Fruit fly (Drosophila melanogaster) whole organism, adult: ENCODE results near the gene CG7606.

Experiments used
- CG11617 ChIP-seq: fragments of 200-800 bp; sonication (Bioruptor generic); optimal IDR thresholded peaks from 2 replicates; lab custom pipeline; 2017; ENCODE audit warnings: mild to moderate bottlenecking, missing biosample characterization, missing genetic modification reagents, missing genetic modification characterization
- CG12768 ChIP-seq: fragments of 200-800 bp; sonication (Bioruptor generic); optimal IDR thresholded peaks from 2 replicates; lab custom pipeline; 2017; ENCODE audit warnings: missing biosample characterization, missing genetic modification characterization, mild to moderate bottlenecking, moderate library complexity, missing genetic modification reagents
- CG14711 ChIP-seq: fragments of 200-800 bp; sonication (Bioruptor generic); optimal IDR thresholded peaks from 2 replicates; lab custom pipeline; 2018; ENCODE audit warnings: missing biosample characterization, mild to moderate bottlenecking, missing genetic modification characterization, moderate library complexity
- CG1620 ChIP-seq: fragments of 200-800 bp; sonication (Bioruptor generic); optimal IDR thresholded peaks from 2 replicates; lab custom pipeline; 2016; ENCODE audit warnings: missing biosample characterization, missing genetic modification characterization
- CG33017 ChIP-seq: fragments of 200-800 bp; sonication (Bioruptor generic); optimal IDR thresholded peaks from 2 replicates; lab custom pipeline; 2018; ENCODE audit warnings: missing biosample characterization, mild to moderate bottlenecking, missing genetic modification characterization, moderate library complexity
- CG5204 ChIP-seq: fragments of 200-800 bp; sonication (Bioruptor generic); optimal IDR thresholded peaks from 2 replicates; lab custom pipeline; 2016; ENCODE audit warnings: missing biosample characterization, missing genetic modification characterization
- CG7045 ChIP-seq: fragments of 200-800 bp; sonication (Bioruptor generic); optimal IDR thresholded peaks from 2 replicates; lab custom pipeline; 2017; ENCODE audit warnings: missing biosample characterization, mild to moderate bottlenecking, missing genetic modification characterization
- CG7101 ChIP-seq: fragments of 200-800 bp; sonication (Bioruptor generic); optimal IDR thresholded peaks from 2 replicates; lab custom pipeline; 2018; ENCODE audit warnings: missing biosample characterization, mild to moderate bottlenecking, missing genetic modification characterization, moderate library complexity
- Clk ChIP-seq: fragments of 200-800 bp; sonication (Bioruptor generic); optimal IDR thresholded peaks from 2 replicates; lab custom pipeline; 2017; ENCODE audit warnings: missing biosample characterization, missing genetic modification characterization
- Crg-1 ChIP-seq: fragments of 200-800 bp; sonication (Bioruptor generic); optimal IDR thresholded peaks from 2 replicates; lab custom pipeline; 2016; ENCODE audit warnings: missing biosample characterization, missing genetic modification characterization
- Hr96 ChIP-seq: fragments of 200-800 bp; sonication (Bioruptor generic); optimal IDR thresholded peaks from 2 replicates; lab custom pipeline; 2016; ENCODE audit warnings: missing biosample characterization, missing genetic modification characterization
- Mnt ChIP-seq: fragments of 200-800 bp; sonication (Bioruptor generic); optimal IDR thresholded peaks from 2 replicates; lab custom pipeline; 2016; ENCODE audit warnings: missing biosample characterization, mild to moderate bottlenecking, missing genetic modification characterization
- bab1 ChIP-seq: fragments of 200-800 bp; sonication (Bioruptor generic); optimal IDR thresholded peaks from 3 replicates; lab custom pipeline; 2019; ENCODE audit warnings: missing biosample characterization, mild to moderate bottlenecking, missing genetic modification characterization, moderate library complexity
- cic ChIP-seq: fragments of 200-800 bp; sonication (Bioruptor generic); optimal IDR thresholded peaks from 2 replicates; lab custom pipeline; 2017; ENCODE audit warnings: missing biosample characterization, mild to moderate bottlenecking, missing genetic modification characterization, moderate library complexity
- cnc ChIP-seq, 2 experiments: fragments of >200 bp; optimal IDR thresholded peaks; 2 replicates each; lab custom pipeline; 2017
- kay ChIP-seq: fragments of 200-800 bp; sonication (Bioruptor generic); peaks from one replicate; lab custom pipeline; 2016; ENCODE audit warnings: missing biosample characterization, missing genetic modification characterization, borderline replicate concordance
- ovo ChIP-seq: fragments of 200-800 bp; sonication (Bioruptor generic); optimal IDR thresholded peaks from 2 replicates; lab custom pipeline; 2016; ENCODE audit warnings: missing biosample characterization, missing genetic modification characterization
- pad ChIP-seq: fragments of 200-800 bp; sonication (Bioruptor generic); optimal IDR thresholded peaks from 3 replicates; lab custom pipeline; 2017; ENCODE audit warnings: missing biosample characterization, missing genetic modification characterization, mild to moderate bottlenecking, moderate library complexity, missing genetic modification reagents
- tj ChIP-seq: fragments of 200-800 bp; sonication (Bioruptor generic); optimal IDR thresholded peaks from 3 replicates; lab custom pipeline; 2017; ENCODE audit warnings: missing biosample characterization, mild to moderate bottlenecking, missing genetic modification characterization, moderate library complexity
- toe ChIP-seq: fragments of 200-800 bp; sonication (Bioruptor generic); optimal IDR thresholded peaks from 2 replicates; lab custom pipeline; 2016; ENCODE audit warnings: missing biosample characterization, missing genetic modification characterization

Gene CG7606

DNA sequence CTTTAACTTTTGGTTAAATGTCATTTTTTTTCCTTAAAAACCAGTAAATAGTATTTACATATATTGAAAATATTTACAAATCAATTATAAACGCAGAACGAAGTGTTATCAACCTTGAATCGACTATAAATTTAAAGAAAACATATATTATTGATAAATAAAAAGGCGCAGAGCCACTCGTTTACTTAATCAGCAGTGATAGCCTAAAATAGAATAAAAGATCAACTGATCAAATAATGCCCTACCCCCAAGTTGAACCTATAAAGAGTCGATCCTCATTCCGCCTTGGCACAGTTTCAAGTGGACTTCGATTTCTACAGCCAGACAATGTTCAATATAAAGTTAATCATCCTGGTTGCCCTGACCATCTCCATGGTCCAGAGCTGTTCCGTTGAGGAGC lies at the start of gene CG7606:
Gene CG7606 (plus strand): TSS at position 301 of the 400 bp plus-strand sequence.
- TF ChIP-seq toe (no peak), CG7045 (GFP tag; lab: Kevin White, UChicago) (no peak), CG33017 (tag; lab: Kevin White, UChicago) (no peak), Crg-1 (no peak), CG14711 (tag; lab: Kevin White, UChicago) (no peak), CG12768 (GFP tag; lab: Kevin White, UChicago) (no peak), Mnt (no peak)

- no peak for TF ChIP-seq cic (GFP tag; lab: Kevin White, UChicago)
- no peak for TF ChIP-seq CG7045 (GFP tag; lab: Kevin White, UChicago)
- TF ChIP-seq kay (GFP tag; lab: Kevin White, UChicago): no peak
- TF ChIP-seq CG1620: no peak
- TF ChIP-seq tj: no peak
- TF ChIP-seq CG5204 (GFP tag; lab: Kevin White, UChicago): no peak
- no peak for TF ChIP-seq Clk (GFP tag; lab: Kevin White, UChicago)
Observed at dm6 chr3R:17549985-17550384, 46.4 kb upstream of the CG7606 start.

DNA sequence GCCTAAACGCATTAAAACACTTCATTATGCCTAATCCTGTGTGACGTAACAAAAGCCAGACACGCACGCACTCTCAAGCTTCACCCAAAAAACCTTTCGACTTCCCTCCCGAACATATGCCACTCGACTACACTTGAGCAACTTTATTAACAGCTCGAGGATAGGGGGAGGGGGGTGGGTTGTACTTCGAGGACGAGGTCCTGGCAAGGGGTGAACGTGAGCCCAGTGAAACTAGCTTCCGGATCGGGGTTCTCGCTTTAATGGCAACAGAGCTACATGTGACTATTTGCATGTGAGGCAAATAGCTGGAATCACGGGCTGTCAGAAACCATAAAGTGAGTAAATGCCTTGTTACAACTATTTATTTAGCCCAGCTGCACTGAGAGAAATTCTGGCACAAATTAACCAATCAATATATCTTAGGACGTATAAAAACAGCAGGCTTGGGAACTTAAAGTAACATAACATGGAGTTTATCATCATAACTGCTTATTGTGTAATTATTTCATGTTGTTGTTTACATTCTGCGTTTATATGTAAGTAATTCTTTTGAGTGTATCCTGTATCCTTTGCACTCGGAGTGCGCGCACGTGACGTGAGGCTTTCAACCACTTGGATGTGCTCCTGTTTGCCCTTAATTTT lies 45.4 kb upstream of the CG7606 start:
- TF ChIP-seq kay (GFP tag; lab: Kevin White, UChicago): no peak
- no peak for TF ChIP-seq Hr96 (GFP tag; lab: Kevin White, UChicago)
- TF ChIP-seq pad (GFP tag; lab: Kevin White, UChicago): no peak
- no peak for TF ChIP-seq CG5204 (GFP tag; lab: Kevin White, UChicago)
- no peak for TF ChIP-seq cnc (optimal IDR thresholded peaks at IDR 0.05; lab: Kevin White, UChicago)
- TF ChIP-seq toe: no peak

- TF ChIP-seq cic (GFP tag; lab: Kevin White, UChicago): no peak
- no peak for TF ChIP-seq CG7101 (tag; lab: Kevin White, UChicago)
- no peak for TF ChIP-seq CG14711 (tag; lab: Kevin White, UChicago)
- TF ChIP-seq CG11617 (GFP tag; lab: Kevin White, UChicago): no peak
Observed at dm6 chr3R:17557487-17557886, 38.8 kb upstream of the CG7606 start.

DNA sequence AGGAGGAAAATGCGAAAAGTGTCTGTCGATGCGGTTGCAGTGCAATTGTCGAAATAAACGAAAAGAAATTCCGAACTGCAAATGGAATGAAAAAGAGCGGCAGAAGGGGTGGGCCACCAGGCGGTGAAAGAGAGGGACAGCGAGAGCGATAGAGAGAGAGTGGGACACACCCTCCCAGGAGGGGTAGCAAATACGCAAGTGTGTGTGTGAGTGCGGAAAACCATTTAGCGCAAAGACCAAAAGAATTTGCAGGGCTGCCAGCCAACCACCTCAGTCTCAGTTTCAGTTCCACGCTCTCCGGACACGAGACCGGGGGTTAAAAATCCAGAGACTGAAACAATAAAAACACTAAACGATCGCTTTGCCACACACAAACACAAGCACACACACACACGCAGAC lies 37.7 kb upstream of the CG7606 start, which contains the start of gene Hmx:
Gene Hmx (plus strand): TSS at position 301 of the 400 bp plus-strand sequence.
- TF ChIP-seq ovo (GFP tag; lab: Kevin White, UChicago) (no peak), pad (GFP tag; lab: Kevin White, UChicago) (peak; percentile 49)

DNA sequence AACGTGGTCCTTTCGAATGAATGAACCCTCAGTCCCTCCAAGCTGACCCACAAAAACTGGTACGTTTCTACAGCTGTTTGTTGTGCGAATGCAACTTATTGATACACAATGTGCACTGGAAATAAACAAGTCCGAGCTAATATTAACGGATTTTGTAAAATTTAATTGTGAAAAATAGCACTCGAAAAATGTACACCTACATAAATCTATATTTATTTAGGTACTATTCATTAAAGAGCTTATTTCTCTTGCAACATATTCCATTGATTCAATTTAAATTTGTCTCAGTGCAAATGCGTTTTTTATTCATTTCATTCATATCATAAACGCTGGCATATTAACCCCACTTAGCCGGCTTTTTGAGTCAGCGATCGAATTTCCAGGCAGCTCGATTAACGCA lies 35.2 kb upstream of the CG7606 start:
- no peak for TF ChIP-seq cnc (optimal IDR thresholded peaks at IDR 0.05; lab: Kevin White, UChicago)
- TF ChIP-seq Mnt: no peak
- TF ChIP-seq CG11617 (GFP tag; lab: Kevin White, UChicago): no peak
- no peak for TF ChIP-seq tj
- TF ChIP-seq ovo (GFP tag; lab: Kevin White, UChicago): no peak
- TF ChIP-seq CG1620: no peak
- no peak for TF ChIP-seq CG7045 (GFP tag; lab: Kevin White, UChicago)
- no peak for TF ChIP-seq bab1 (GFP tag; lab: Kevin White, UChicago)
- no peak for TF ChIP-seq cic (GFP tag; lab: Kevin White, UChicago)
- TF ChIP-seq pad (GFP tag; lab: Kevin White, UChicago): no peak
- TF ChIP-seq CG33017 (tag; lab: Kevin White, UChicago): no peak
- no peak for TF ChIP-seq CG7101 (tag; lab: Kevin White, UChicago)
- no peak for TF ChIP-seq toe

DNA sequence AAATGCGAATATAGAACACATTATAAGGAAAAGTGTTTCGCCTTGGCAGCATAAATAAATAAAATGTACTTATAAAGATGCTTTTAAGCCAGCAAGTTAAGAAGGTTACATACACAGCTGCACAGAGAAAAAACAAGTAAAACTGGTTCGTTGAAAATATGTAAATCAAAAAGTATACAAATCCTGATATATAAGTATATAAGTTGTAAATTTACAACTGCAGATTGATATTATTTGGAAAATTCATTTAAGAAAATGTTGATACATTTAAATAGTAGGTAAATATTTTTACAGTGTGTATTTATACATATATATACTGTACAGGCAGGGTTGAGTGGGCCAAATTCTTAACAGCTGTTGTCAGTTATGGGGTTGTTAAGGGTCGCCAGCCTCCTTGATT lies 31.5 kb upstream of the CG7606 start:
- TF ChIP-seq CG7045 (GFP tag; lab: Kevin White, UChicago) (no peak), cnc (optimal IDR thresholded peaks at IDR 0.05; lab: Kevin White, UChicago) (no peak), CG11617 (GFP tag; lab: Kevin White, UChicago) (no peak), cic (GFP tag; lab: Kevin White, UChicago) (no peak), CG5204 (GFP tag; lab: Kevin White, UChicago) (no peak)
